Worm (Caenorhabditis elegans): Measurements from ENCODE around the gene C04E6.7.

C04E6.7 gene

DNA sequence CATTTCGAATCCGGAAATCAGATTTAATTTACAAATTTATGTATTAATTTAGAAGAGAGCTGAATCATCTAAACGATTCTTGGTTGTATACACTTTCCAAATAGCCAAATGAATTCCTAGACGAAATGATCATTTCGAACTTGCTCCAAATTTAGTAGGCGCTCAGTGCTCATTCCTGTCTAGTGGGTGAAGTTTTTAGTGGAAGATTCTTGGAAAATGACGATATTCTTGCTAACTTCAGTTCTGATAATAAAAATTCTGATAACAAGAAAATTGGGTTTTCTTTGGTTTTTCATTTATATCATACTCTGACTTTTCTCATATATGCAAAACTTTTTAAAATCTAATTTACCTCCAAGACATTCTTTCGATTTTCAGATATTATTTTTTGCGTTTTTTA lies 28.6 kb downstream of the C04E6.7 start:
- no peak for TF ChIP-seq him-1 (tag; optimal IDR thresholded peaks at IDR 0.05)
- TF ChIP-seq dao-5 (tag; optimal IDR thresholded peaks at IDR 0.05): no peak
- TF ChIP-seq W03F9.2 (tag; optimal IDR thresholded peaks at IDR 0.05): no peak

ce11 chrV:5922236-5922635 lies 29.1 kb downstream of the C04E6.7 start, which contains the start of gene srsx-18:
Gene srsx-18 (plus strand): TSS chrV:5922536.
- TF ChIP-seq him-1 (tag; optimal IDR thresholded peaks at IDR 0.05) (no peak), dao-5 (tag; optimal IDR thresholded peaks at IDR 0.05) (no peak), W03F9.2 (tag; optimal IDR thresholded peaks at IDR 0.05) (no peak)

DNA sequence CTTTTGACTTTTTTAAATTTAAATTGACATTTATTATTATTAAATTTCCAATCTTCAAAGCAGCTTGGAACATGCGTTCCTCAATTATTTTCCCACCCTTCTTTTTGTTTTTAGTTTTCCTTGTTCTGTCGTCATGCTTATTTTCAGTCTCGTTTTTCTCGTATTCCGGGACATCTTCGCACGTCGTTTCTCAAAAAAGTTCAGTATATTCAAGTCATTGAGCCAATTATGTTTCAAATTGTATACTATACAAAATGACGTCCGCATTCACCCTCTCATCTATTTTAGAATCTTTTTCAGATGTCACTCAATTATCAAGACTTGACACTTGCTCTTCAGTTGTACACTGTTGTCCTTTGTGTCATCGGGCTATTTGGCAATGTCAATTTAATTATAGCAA lies 34.2 kb downstream of the C04E6.7 start, which contains the start of gene srsx-17:
TSS of gene srsx-17 (plus strand) at position 301 of the 400 bp plus-strand sequence.
- TF ChIP-seq W03F9.2 (tag; optimal IDR thresholded peaks at IDR 0.05) (no peak), him-1 (tag; optimal IDR thresholded peaks at IDR 0.05) (no peak), dao-5 (tag; optimal IDR thresholded peaks at IDR 0.05) (no peak)

- TF ChIP-seq him-1 (tag; optimal IDR thresholded peaks at IDR 0.05) (no peak), dao-5 (tag; optimal IDR thresholded peaks at IDR 0.05) (no peak)
These were observed 34.9 kb downstream of the C04E6.7 start for ce11 chrV:5928006-5928405.

DNA sequence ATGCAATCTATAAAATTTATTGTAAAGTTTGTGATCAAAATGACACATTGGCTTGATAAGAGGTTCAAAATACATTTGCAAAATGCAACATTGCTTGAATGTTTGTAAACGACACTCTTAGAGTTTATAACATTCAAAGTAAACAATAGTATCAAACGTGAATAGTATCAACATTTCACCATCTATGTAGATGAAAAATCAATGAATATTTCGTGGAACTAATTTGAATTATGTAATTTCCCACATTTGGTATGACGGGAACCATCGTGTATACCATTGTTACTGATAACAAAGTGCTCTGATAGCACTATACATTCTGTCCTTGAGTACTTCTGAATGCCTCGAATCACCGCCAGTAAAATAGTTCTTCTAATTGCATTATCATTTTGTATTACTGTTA lies 37.5 kb downstream of the C04E6.7 start, which contains the start of gene galt-1:
TSS of gene galt-1 (plus strand) at position 318 of the 400 bp plus-strand sequence.
- TF ChIP-seq him-1 (tag; optimal IDR thresholded peaks at IDR 0.05): no peak
- no peak for TF ChIP-seq W03F9.2 (tag; optimal IDR thresholded peaks at IDR 0.05)
- TF ChIP-seq dao-5 (tag; optimal IDR thresholded peaks at IDR 0.05): no peak

ce11 chrV:5936691-5937090 lies 43.6 kb downstream of the C04E6.7 start, which contains the start of the genes M03F8.5 and M03F8.7:
Gene M03F8.5 (minus strand): TSS chrV:5936791.
Gene M03F8.7 (plus strand): TSS chrV:5936939.
- TF ChIP-seq him-1 (tag; optimal IDR thresholded peaks at IDR 0.05): no peak
- TF ChIP-seq W03F9.2 (tag; optimal IDR thresholded peaks at IDR 0.05): no peak
- TF ChIP-seq dao-5 (tag; optimal IDR thresholded peaks at IDR 0.05): no peak

DNA sequence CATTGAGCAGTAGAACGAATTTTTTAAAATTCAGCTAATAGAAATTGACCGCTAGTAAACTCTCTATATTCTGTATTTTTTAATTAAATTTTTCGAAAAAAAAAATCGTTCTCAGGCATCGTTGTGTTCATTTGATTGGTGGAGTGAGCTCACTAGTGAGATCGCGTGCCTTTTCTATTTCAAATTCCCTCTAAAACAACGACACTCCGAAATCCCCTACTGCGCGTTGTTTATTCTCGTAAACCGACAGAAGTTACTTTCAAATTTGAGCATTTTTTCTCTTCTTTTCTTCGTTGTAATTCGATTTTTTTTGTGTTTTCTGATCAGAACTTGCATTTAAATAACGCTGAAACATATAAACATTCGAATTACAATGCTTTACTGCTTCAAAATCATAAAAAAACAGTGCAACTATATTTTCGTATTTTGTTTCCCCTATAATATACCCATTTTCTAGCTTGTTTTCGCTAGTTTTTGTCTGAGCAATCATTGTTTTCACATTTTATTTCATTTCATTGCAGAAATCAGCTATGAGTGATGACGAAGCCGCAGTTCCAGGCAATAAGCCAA lies 46.5 kb downstream of the C04E6.7 start, which contains the start of gene syf-3:
TSS of gene syf-3 (plus strand) at position 520 of the 570 bp plus-strand sequence.
- no peak for TF ChIP-seq him-1 (tag; optimal IDR thresholded peaks at IDR 0.05)
- no peak for TF ChIP-seq W03F9.2 (tag; optimal IDR thresholded peaks at IDR 0.05)
- TF ChIP-seq dao-5 (tag; optimal IDR thresholded peaks at IDR 0.05): no peak

DNA sequence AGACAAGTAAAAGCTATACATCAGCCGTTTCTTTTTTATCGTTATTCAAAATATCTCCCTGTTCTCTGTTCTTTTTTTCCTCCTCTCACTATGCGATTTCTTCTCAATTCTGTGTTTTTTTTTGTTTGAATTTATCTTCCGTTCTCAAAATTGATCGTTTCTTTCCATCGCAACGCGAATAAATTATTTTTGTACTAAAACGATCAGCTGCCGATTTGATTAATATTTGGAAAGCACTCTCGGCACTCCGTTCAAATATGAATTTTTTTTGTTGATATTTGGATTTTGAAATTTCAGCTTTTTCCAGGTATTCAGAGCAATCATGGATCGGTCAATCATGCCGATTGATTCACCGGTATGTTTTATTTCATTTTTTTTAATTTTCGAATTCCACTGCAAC lies 50.1 kb downstream of the C04E6.7 start, which contains the start of gene pst-1:
TSS of gene pst-1 (plus strand) at position 301 of the 400 bp plus-strand sequence.
- TF ChIP-seq him-1 (tag; optimal IDR thresholded peaks at IDR 0.05) (no peak), W03F9.2 (tag; optimal IDR thresholded peaks at IDR 0.05) (no peak), dao-5 (tag; optimal IDR thresholded peaks at IDR 0.05) (no peak)

Data from whole organism, L4/young adult.